Worm (Caenorhabditis elegans): ENCODE data around the gene F01D5.5.

F01D5.5 gene

ce11 chrII:13976161-13976560, 25.9 kb downstream of the F01D5.5 start, which contains the start of gene Y39G8B.2:
Gene Y39G8B.2, minus strand, starts transcription at chrII:13976221.
- TF ChIP-seq bed-3 (GFP tag; optimal IDR thresholded peaks at IDR 0.05) (no peak), nhr-12 (tag; optimal IDR thresholded peaks at IDR 0.05) (no peak), unc-120 (tag; optimal IDR thresholded peaks at IDR 0.05; ENCODE audit: poor library complexity, severe bottlenecking) (peak; percentile 96), tbx-8 (GFP tag; optimal IDR thresholded peaks at IDR 0.05) (peak; percentile 30), nhr-237 (tag; optimal IDR thresholded peaks at IDR 0.05) (peak; percentile 79), nhr-76 (tag; optimal IDR thresholded peaks at IDR 0.05) (no peak), flh-1 (GFP tag; optimal IDR thresholded peaks at IDR 0.05) (no peak), cnd-1 (tag; optimal IDR thresholded peaks at IDR 0.05) (peak; percentile 78), sptf-1 (tag; optimal IDR thresholded peaks at IDR 0.05) (peak; percentile 82), lsy-2 (tag; optimal IDR thresholded peaks at IDR 0.05) (peak; percentile 86), zip-8 (tag; optimal IDR thresholded peaks at IDR 0.05) (no peak), mep-1 (tag; optimal IDR thresholded peaks at IDR 0.05) (peak; percentile 82), unc-39 (tag; optimal IDR thresholded peaks at IDR 0.05) (no peak), ztf-11 (tag; optimal IDR thresholded peaks at IDR 0.05) (peak; percentile 41), drap-1 (GFP tag; optimal IDR thresholded peaks at IDR 0.05) (peak; percentile 66), M03D4.4 (tag; optimal IDR thresholded peaks at IDR 0.05) (peak; percentile 34), lin-32 (GFP tag; optimal IDR thresholded peaks at IDR 0.05) (no peak), lin-13 (tag; optimal IDR thresholded peaks at IDR 0.05) (peak; percentile 91), ceh-39 (tag; optimal IDR thresholded peaks at IDR 0.05) (peak; percentile 66), ces-1 (GFP tag; optimal IDR thresholded peaks at IDR 0.05) (peak; percentile 55), elt-1 (tag; optimal IDR thresholded peaks at IDR 0.05; ENCODE audit: borderline replicate concordance, insufficient read depth) (no peak), mab-5 (tag; optimal IDR thresholded peaks at IDR 0.05) (no peak), mls-2 (tag; optimal IDR thresholded peaks at IDR 0.05) (peak; percentile 70), ceh-43 (GFP tag; optimal IDR thresholded peaks at IDR 0.05) (peak; percentile 38), pha-4 (tag; optimal IDR thresholded peaks at IDR 0.05) (peak; percentile 90), blmp-1 (tag; optimal IDR thresholded peaks at IDR 0.05) (no peak), ham-2 (GFP tag; optimal IDR thresholded peaks at IDR 0.05) (peak; percentile 67), nhr-28 (tag; optimal IDR thresholded peaks at IDR 0.05) (no peak), unc-62 (GFP tag; optimal IDR thresholded peaks at IDR 0.05) (peak; percentile 13), elt-3 (tag; optimal IDR thresholded peaks at IDR 0.05) (no peak), hlh-1 (tag; optimal IDR thresholded peaks at IDR 0.05) (peak; percentile 47), nhr-2 (tag; optimal IDR thresholded peaks at IDR 0.05) (no peak), snpc-4 (tag; optimal IDR thresholded peaks at IDR 0.05) (no peak), ceh-83 (GFP tag; optimal IDR thresholded peaks at IDR 0.05) (peak; percentile 52), sem-2 (GFP tag; optimal IDR thresholded peaks at IDR 0.05) (no peak)

DNA sequence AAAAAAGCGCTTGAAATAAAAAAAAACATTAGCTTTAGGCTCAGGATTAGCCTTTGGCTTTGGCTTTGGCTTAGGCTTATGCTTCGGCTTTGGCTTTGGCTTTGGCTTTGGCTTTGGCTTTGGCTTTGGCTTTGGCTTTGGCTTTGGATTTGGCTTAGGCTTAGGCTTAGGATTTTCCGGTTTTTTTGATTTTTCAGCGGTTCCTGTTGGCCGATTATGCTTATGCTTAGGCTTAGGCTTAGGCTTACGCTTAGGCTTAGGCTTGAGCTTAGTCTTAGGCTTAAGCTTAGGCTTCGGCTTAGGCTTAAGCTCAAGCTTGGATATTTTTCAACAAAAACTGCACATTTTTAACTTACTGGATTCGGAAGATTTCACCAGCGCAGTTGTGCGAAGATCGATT, 28.0 kb downstream of the F01D5.5 start:
- TF ChIP-seq lin-32 (GFP tag; optimal IDR thresholded peaks at IDR 0.05) = no peak
- TF ChIP-seq sptf-1 (tag; optimal IDR thresholded peaks at IDR 0.05) = no peak
- no peak for TF ChIP-seq nhr-28 (tag; optimal IDR thresholded peaks at IDR 0.05)
- TF ChIP-seq cnd-1 (tag; optimal IDR thresholded peaks at IDR 0.05) = no peak
- TF ChIP-seq pha-4 (tag; optimal IDR thresholded peaks at IDR 0.05) = no peak
- no peak for TF ChIP-seq ceh-43 (GFP tag; optimal IDR thresholded peaks at IDR 0.05)
- TF ChIP-seq unc-62 (GFP tag; optimal IDR thresholded peaks at IDR 0.05) = no peak
- no peak for TF ChIP-seq zip-8 (tag; optimal IDR thresholded peaks at IDR 0.05)
- no peak for TF ChIP-seq sem-2 (GFP tag; optimal IDR thresholded peaks at IDR 0.05)
- no peak for TF ChIP-seq tbx-8 (GFP tag; optimal IDR thresholded peaks at IDR 0.05)
- TF ChIP-seq M03D4.4 (tag; optimal IDR thresholded peaks at IDR 0.05) = no peak
- no peak for TF ChIP-seq lsy-2 (tag; optimal IDR thresholded peaks at IDR 0.05)
- TF ChIP-seq ceh-83 (GFP tag; optimal IDR thresholded peaks at IDR 0.05) = no peak
- no peak for TF ChIP-seq nhr-12 (tag; optimal IDR thresholded peaks at IDR 0.05)
- no peak for TF ChIP-seq ztf-11 (tag; optimal IDR thresholded peaks at IDR 0.05)
- TF ChIP-seq mep-1 (tag; optimal IDR thresholded peaks at IDR 0.05) = no peak

DNA sequence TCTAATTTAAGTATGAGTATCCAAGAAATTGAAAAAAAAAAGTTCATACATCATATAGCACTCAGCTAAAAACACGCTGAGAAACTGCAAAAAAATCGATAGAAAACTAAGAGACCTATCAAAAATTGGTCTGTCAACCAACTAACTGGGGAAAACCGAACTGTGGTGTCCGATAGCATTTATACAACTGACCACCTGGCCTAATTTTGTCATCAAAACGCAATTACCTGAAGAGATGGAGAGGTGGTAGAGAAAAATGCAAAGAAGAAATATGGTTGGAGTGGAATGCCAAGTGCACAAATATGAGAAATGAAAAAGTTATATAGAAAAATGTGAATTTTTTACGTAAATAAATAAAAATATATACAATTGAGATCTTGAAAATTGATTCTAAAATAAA, 28.6 kb downstream of the F01D5.5 start, which contains the start of gene Y39G8B.1:
TSS of gene Y39G8B.1 (minus strand) at position 299 of the 400 bp plus-strand sequence.
- TF ChIP-seq ces-1 (GFP tag; optimal IDR thresholded peaks at IDR 0.05) (peak; percentile 46), ceh-39 (tag; optimal IDR thresholded peaks at IDR 0.05) (peak; percentile 10), nhr-2 (tag; optimal IDR thresholded peaks at IDR 0.05) (peak; percentile 35), cnd-1 (tag; optimal IDR thresholded peaks at IDR 0.05) (no peak)

DNA sequence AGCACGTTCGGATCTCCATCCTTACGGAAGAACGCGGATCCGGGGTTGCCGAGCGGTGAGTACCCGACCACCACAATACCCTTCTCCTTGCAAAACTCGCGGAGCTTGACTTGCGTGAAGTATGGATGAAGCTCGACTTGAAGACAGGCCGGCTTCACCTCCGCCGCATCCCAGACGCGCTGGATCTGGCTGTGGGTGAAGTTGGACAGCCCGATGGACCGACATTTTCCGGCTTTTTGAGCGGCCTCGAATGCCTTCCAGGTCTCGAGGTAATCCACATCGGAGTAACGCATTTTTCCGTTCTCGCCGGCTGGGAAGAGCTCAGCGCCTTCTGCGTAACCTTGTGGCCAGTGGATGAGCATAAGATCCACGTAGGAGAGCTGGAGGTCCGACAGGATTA, 29.9 kb downstream of the F01D5.5 start:
- no peak for TF ChIP-seq flh-1 (GFP tag; optimal IDR thresholded peaks at IDR 0.05)
